Fruit fly (Drosophila melanogaster) whole organism, prepupa: Measurements from ENCODE around the gene SdicB.

Source experiments
- CG10631 ChIP-seq: fragments of 200-800 bp; sonication (Bioruptor generic); optimal IDR thresholded peaks from 2 replicates; lab custom pipeline; 2016; ENCODE audit warnings: missing biosample characterization, missing genetic modification characterization
- CG11902 ChIP-seq: fragments of 200-800 bp; sonication (Bioruptor generic); optimal IDR thresholded peaks from 3 replicates; lab custom pipeline; 2016; ENCODE audit warnings: missing biosample characterization, missing genetic modification characterization
- CG16779 ChIP-seq: fragments of 200-800 bp; sonication (Bioruptor generic); optimal IDR thresholded peaks from 3 replicates; lab custom pipeline; 2017; ENCODE audit warnings: missing biosample characterization, mild to moderate bottlenecking, missing genetic modification characterization
- CG32006 ChIP-seq: fragments of 200-800 bp; sonication (Bioruptor generic); optimal IDR thresholded peaks from 3 replicates; lab custom pipeline; 2017; ENCODE audit warnings: missing biosample characterization, mild to moderate bottlenecking, missing genetic modification characterization
- Eip75B ChIP-seq: fragments of 200-800 bp; sonication (Bioruptor generic); optimal IDR thresholded peaks from 3 replicates; lab custom pipeline; 2016; ENCODE audit warnings: missing biosample characterization, missing genetic modification characterization
- Sox14 ChIP-seq: fragments of 200-800 bp; sonication (Bioruptor generic); optimal IDR thresholded peaks from 3 replicates; lab custom pipeline; 2016; ENCODE audit warnings: missing biosample characterization, missing genetic modification characterization
- Sox15 ChIP-seq: fragments of 200-800 bp; sonication (Bioruptor generic); optimal IDR thresholded peaks from 3 replicates; lab custom pipeline; 2016; ENCODE audit warnings: missing biosample characterization, missing genetic modification characterization
- fd59A ChIP-seq: fragments of 200-800 bp; sonication (Bioruptor generic); optimal IDR thresholded peaks from 2 replicates; lab custom pipeline; 2017; ENCODE audit warnings: missing biosample characterization, mild to moderate bottlenecking, missing genetic modification characterization, missing genetic modification reagents
- fkh ChIP-seq: fragments of 200-800 bp; sonication (Bioruptor generic); optimal IDR thresholded peaks from 3 replicates; lab custom pipeline; 2017; ENCODE audit warnings: missing biosample characterization, mild to moderate bottlenecking, missing genetic modification characterization, moderate library complexity
- net ChIP-seq: fragments of 200-800 bp; sonication (Bioruptor generic); optimal IDR thresholded peaks from 3 replicates; lab custom pipeline; 2016; ENCODE audit warnings: missing biosample characterization, missing genetic modification characterization
- vri ChIP-seq: fragments of 200-800 bp; sonication (Bioruptor generic); optimal IDR thresholded peaks from 3 replicates; lab custom pipeline; 2016; ENCODE audit warnings: missing biosample characterization, mild to moderate bottlenecking, missing genetic modification characterization

DNA sequence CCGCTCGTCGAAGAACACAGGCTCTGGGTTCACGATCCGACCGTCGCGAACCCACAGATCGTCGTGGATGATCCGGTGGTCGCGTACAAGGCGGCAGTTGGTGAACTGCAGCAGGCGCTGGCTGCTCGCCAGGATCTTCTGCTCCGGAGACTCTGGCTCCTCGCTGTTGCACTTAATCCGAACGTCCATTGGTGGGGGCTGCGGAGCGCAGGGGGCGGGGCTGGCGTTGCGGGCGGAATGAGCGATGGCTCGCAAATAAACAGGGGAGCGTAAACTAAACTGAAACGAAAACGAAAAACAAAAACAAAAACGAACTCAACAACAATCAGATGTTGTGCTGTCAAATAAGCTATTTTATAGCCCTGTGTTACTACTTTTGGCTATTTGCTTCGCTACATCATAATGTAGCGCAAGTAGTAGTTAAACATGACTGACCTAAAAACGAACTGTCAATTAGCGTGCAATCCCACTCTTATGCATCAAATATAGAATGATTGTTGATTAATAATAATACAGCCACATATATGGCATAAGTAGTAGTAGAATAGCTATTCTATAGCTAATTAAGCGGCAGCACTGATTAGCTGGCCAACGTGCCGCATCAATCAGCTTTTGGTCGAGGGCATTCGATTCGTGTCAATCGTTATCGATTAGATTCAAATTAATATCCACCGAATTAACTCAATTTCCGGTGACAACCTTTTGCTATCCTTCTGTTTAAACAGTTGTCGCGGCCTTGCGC, 47.6 kb upstream of the SdicB start, which contains the start of gene CG17065:
- peak; percentile 20 for TF ChIP-seq Eip75B (GFP tag; lab: Kevin White, UChicago)
- TF ChIP-seq net (GFP tag; lab: Kevin White, UChicago), result no peak
- peak; percentile 7 for TF ChIP-seq CG10631
- TF ChIP-seq fkh, result peak; percentile 29
- TF ChIP-seq Sox15, result no peak
- TF ChIP-seq CG16779 (tag; lab: Kevin White, UChicago), result no peak
- TF ChIP-seq vri (GFP tag; lab: Kevin White, UChicago), result no peak
- TF ChIP-seq CG11902 (GFP tag; lab: Kevin White, UChicago), result no peak
- peak; percentile 39 for TF ChIP-seq Sox14 (GFP tag; lab: Kevin White, UChicago)
- no peak for TF ChIP-seq fd59A (GFP tag; lab: Kevin White, UChicago)
- TF ChIP-seq CG32006, result peak; percentile 25
